Worm (Caenorhabditis elegans): Measurements from ENCODE around the gene nduv-3.

Gene nduv-3

ce11 chrIV:2656400-2657139, 15.5 kb downstream of the nduv-3 start:
- TF ChIP-seq nhr-48 (tag; optimal IDR thresholded peaks at IDR 0.05): no peak
- no peak for TF ChIP-seq hif-1 (tag; optimal IDR thresholded peaks at IDR 0.05)
- TF ChIP-seq Y48G9A.11 (GFP tag; IDR thresholded peaks at IDR 0.05): 0 out of 2 replicates have a peak, but pooled peaks have one; percentile 15
- TF ChIP-seq lim-7 (GFP tag; IDR thresholded peaks at IDR 0.05): peak; percentile 66; the same call in 1 of the 2 replicates
- TF ChIP-seq aha-1 (tag): peak; percentile 37
- TF ChIP-seq ceh-32 (tag; optimal IDR thresholded peaks at IDR 0.05; ENCODE audit: poor library complexity): no peak
- TF ChIP-seq zfp-3 (GFP tag; conservative IDR thresholded peaks at IDR 0.05): 0 out of 2 replicates have a peak, but pooled peaks have one; percentile 37
- no peak for TF ChIP-seq daf-16 (GFP tag; optimal IDR thresholded peaks at IDR 0.05)
- TF ChIP-seq daf-16 (tag; optimal IDR thresholded peaks at IDR 0.05): peak; percentile 8
- 0 out of 2 replicates have a peak, but pooled peaks have one; percentile 40 for TF ChIP-seq vab-7 (GFP tag; IDR thresholded peaks at IDR 0.05)
- TF ChIP-seq R02D3.7 (tag; optimal IDR thresholded peaks at IDR 0.05): no peak
- TF ChIP-seq mdt-29 (GFP tag; IDR thresholded peaks at IDR 0.05): 0 out of 2 replicates have a peak, but pooled peaks have one; percentile 9
- TF ChIP-seq ZK546.5 (tag; optimal IDR thresholded peaks at IDR 0.05): no peak
- peak; percentile 39 for TF ChIP-seq lin-38 (GFP tag; IDR thresholded peaks at IDR 0.05)
- peak; percentile 26 for TF ChIP-seq fkh-10 (GFP tag; optimal IDR thresholded peaks at IDR 0.05)
- no peak for TF ChIP-seq ztf-7 (tag; optimal IDR thresholded peaks at IDR 0.05)
- peak in 1 of 2 experiments; percentile 76 for TF ChIP-seq unc-62 (GFP tag; optimal IDR thresholded peaks at IDR 0.05 in 1 of 2)
- no peak for TF ChIP-seq unc-62 (tag; optimal IDR thresholded peaks at IDR 0.05)
- no peak for TF ChIP-seq nhr-111 (GFP tag; optimal IDR thresholded peaks at IDR 0.05)

ce11 chrIV:2657307-2657706, 16.2 kb downstream of the nduv-3 start:
- TF ChIP-seq zfp-2 (tag; optimal IDR thresholded peaks at IDR 0.05) (peak; percentile 11), pha-4 (GFP tag; IDR thresholded peaks at IDR 0.05) (peak; percentile 78; the same call in 1 of the 2 replicates), pha-4 (tag; optimal IDR thresholded peaks at IDR 0.05) (no peak), spr-1 (tag; optimal IDR thresholded peaks at IDR 0.05) (no peak), dmd-8 (GFP tag; IDR thresholded peaks at IDR 0.05) (peak; percentile 88), ztf-7 (tag; optimal IDR thresholded peaks at IDR 0.05) (no peak), nhr-42 (GFP tag; IDR thresholded peaks at IDR 0.05) (0 out of 2 replicates have a peak, but pooled peaks have one; percentile 36), mes-2 (tag; optimal IDR thresholded peaks at IDR 0.05; ENCODE audit: poor library complexity, severe bottlenecking) (peak; percentile 67), zag-1 (tag; optimal IDR thresholded peaks at IDR 0.05) (no peak), zfp-3 (GFP tag; conservative IDR thresholded peaks at IDR 0.05) (no peak), daf-8 (GFP tag; IDR thresholded peaks at IDR 0.05) (0 out of 2 replicates have a peak, but pooled peaks have one; percentile 47), lin-13 (GFP tag; optimal IDR thresholded peaks at IDR 0.05) (peak; percentile 49), lin-38 (GFP tag; IDR thresholded peaks at IDR 0.05) (peak; percentile 80), duxl-1 (tag; optimal IDR thresholded peaks at IDR 0.05; ENCODE audit: poor library complexity) (peak; percentile 73), daf-16 (GFP tag; optimal IDR thresholded peaks at IDR 0.05) (peak in 1 of 2 experiments; percentile 62), daf-16 (tag; optimal IDR thresholded peaks at IDR 0.05) (peak; percentile 8), Y105C5A.15 (GFP tag; IDR thresholded peaks at IDR 0.05) (0 out of 2 replicates have a peak, but pooled peaks have one; percentile 76), lir-3 (tag; optimal IDR thresholded peaks at IDR 0.05) (no peak), ceh-82 (tag; optimal IDR thresholded peaks at IDR 0.05) (no peak), nhr-102 (tag; optimal IDR thresholded peaks at IDR 0.05) (peak; percentile 13), fkh-10 (GFP tag; optimal IDR thresholded peaks at IDR 0.05) (no peak), nhr-10 (tag; optimal IDR thresholded peaks at IDR 0.05) (no peak), aha-1 (tag) (peak; percentile 96), gei-8 (GFP tag; optimal IDR thresholded peaks at IDR 0.05) (peak; percentile 27), vab-7 (GFP tag; IDR thresholded peaks at IDR 0.05) (peak; percentile 92), lim-7 (GFP tag; IDR thresholded peaks at IDR 0.05) (peak; percentile 94), snpc-1.2 (GFP tag; IDR thresholded peaks at IDR 0.05) (peak; percentile 72), egl-43 (GFP tag; IDR thresholded peaks at IDR 0.05) (peak; percentile 79), Y75B8A.6 (GFP tag; IDR thresholded peaks at IDR 0.05) (peak; percentile 78; the same call in 1 of the 2 replicates), D1046.2 (GFP tag; IDR thresholded peaks at IDR 0.05) (peak; percentile 58; the same call in 1 of the 2 replicates), ceh-32 (tag; optimal IDR thresholded peaks at IDR 0.05; ENCODE audit: poor library complexity) (no peak), spr-3 (GFP tag; optimal IDR thresholded peaks at IDR 0.05) (peak; percentile 14), Y48G9A.11 (GFP tag; IDR thresholded peaks at IDR 0.05) (peak; percentile 82), mxl-2 (GFP tag; conservative IDR thresholded peaks at IDR 0.05) (0 out of 2 replicates have a peak, but pooled peaks have one; percentile 16), arid-1 (GFP tag; conservative IDR thresholded peaks at IDR 0.05) (peak; percentile 65; the same call in 1 of the 2 replicates), F44E2.7 (GFP tag; IDR thresholded peaks at IDR 0.05) (peak; percentile 90; the same call in 1 of the 2 replicates), unc-130 (GFP tag; optimal IDR thresholded peaks at IDR 0.05) (peak; percentile 31), F26F4.8 (GFP tag; conservative IDR thresholded peaks at IDR 0.05) (peak; percentile 83)

All from whole organism, L4 larva.